Fruit fly (Drosophila melanogaster) whole organism, embryonic: ENCODE data around the gene Sbds.

ENCODE experiments used
- Aef1 ChIP-seq: fragments of 200-800 bp; sonication (Bioruptor generic); IDR thresholded peaks from 3 replicates; pipeline ENCODE4 v1.3.6; 2022; ENCODE audit warnings: missing biosample characterization, missing genetic modification characterization
- CG11247 ChIP-seq: fragments of 200-800 bp; sonication (Bioruptor generic); IDR thresholded peaks from 2 replicates; pipeline ENCODE4 v1.3.6; 2022; ENCODE audit warnings: missing biosample characterization, missing genetic modification characterization
- CG11723 ChIP-seq: fragments of 200-800 bp; sonication (Bioruptor generic); optimal IDR thresholded peaks from 2 replicates; lab custom pipeline; 2017; ENCODE audit warnings: missing biosample characterization, mild to moderate bottlenecking, missing genetic modification characterization
- CG12155 ChIP-seq: fragments of 200-800 bp; sonication (Bioruptor generic); optimal IDR thresholded peaks from 3 replicates; lab custom pipeline; 2016; ENCODE audit warnings: missing biosample characterization, missing genetic modification characterization
- CG12219 ChIP-seq: fragments of 200-800 bp; sonication (Bioruptor generic); optimal IDR thresholded peaks from 3 replicates; lab custom pipeline; 2018; ENCODE audit warnings: missing biosample characterization, mild to moderate bottlenecking, missing genetic modification characterization
- CG13296 ChIP-seq: fragments of 200-800 bp; sonication (Bioruptor generic); optimal IDR thresholded peaks from 3 replicates; lab custom pipeline; 2018; ENCODE audit warnings: missing biosample characterization, mild to moderate bottlenecking, missing genetic modification characterization
- CG14014 ChIP-seq: fragments of 200-800 bp; sonication (Bioruptor generic); IDR thresholded peaks from 2 replicates; pipeline ENCODE4 v1.3.6; 2022; ENCODE audit warnings: missing biosample characterization, missing genetic modification characterization
- CG14965 ChIP-seq: fragments of 200-800 bp; sonication (Bioruptor generic); optimal IDR thresholded peaks from 2 replicates; lab custom pipeline; 2016; ENCODE audit warnings: missing biosample characterization, missing genetic modification characterization, borderline replicate concordance
- CG15269 ChIP-seq: fragments of 200-800 bp; sonication (Bioruptor generic); optimal IDR thresholded peaks from 2 replicates; lab custom pipeline; 2018; ENCODE audit warnings: missing biosample characterization, mild to moderate bottlenecking, missing genetic modification characterization, moderate library complexity
- CG17359 ChIP-seq: fragments of 200-800 bp; sonication (Bioruptor generic); optimal IDR thresholded peaks from 3 replicates; lab custom pipeline; 2018; ENCODE audit warnings: missing biosample characterization, mild to moderate bottlenecking, missing genetic modification characterization, moderate library complexity
- CG2875 ChIP-seq: fragments of 200-800 bp; sonication (Bioruptor generic); optimal IDR thresholded peaks from 2 replicates; lab custom pipeline; 2017; ENCODE audit warnings: missing biosample characterization, mild to moderate bottlenecking, missing genetic modification characterization, missing genetic modification reagents
- CG30403 ChIP-seq: fragments of 200-800 bp; sonication (Bioruptor generic); optimal IDR thresholded peaks from 3 replicates; lab custom pipeline; 2016; ENCODE audit warnings: missing biosample characterization, missing genetic modification characterization
- CG4730 ChIP-seq: fragments of 200-800 bp; sonication (Bioruptor generic); IDR thresholded peaks from 2 replicates; pipeline ENCODE4 v1.3.6; 2022; ENCODE audit warnings: missing biosample characterization, missing genetic modification characterization
- CG6272 ChIP-seq: fragments of 200-800 bp; sonication (Bioruptor generic); IDR thresholded peaks from 2 replicates; pipeline ENCODE4 v1.3.6; 2022; ENCODE audit warnings: missing biosample characterization, missing genetic modification characterization
- CG7786 ChIP-seq: fragments of 200-800 bp; sonication (Bioruptor generic); optimal IDR thresholded peaks from 2 replicates; lab custom pipeline; 2016; ENCODE audit warnings: missing biosample characterization, missing genetic modification characterization
- CG7987 ChIP-seq: fragments of 200-800 bp; sonication (Bioruptor generic); optimal IDR thresholded peaks from 2 replicates; lab custom pipeline; 2018; ENCODE audit warnings: missing biosample characterization, mild to moderate bottlenecking, missing genetic modification characterization, moderate library complexity
- CG8388 ChIP-seq: fragments of 200-800 bp; sonication (Bioruptor generic); optimal IDR thresholded peaks from 2 replicates; lab custom pipeline; 2019; ENCODE audit warnings: missing biosample characterization, mild to moderate bottlenecking, missing genetic modification characterization, moderate library complexity
- CG8478 ChIP-seq: fragments of >200 bp; optimal IDR thresholded peaks from 2 replicates; lab custom pipeline; 2018
- CG8944 ChIP-seq: fragments of 200-800 bp; sonication (Bioruptor generic); optimal IDR thresholded peaks from 3 replicates; lab custom pipeline; 2016; ENCODE audit warnings: missing biosample characterization, missing genetic modification characterization
- CG9727 ChIP-seq: fragments of 200-800 bp; sonication (Bioruptor generic); optimal IDR thresholded peaks from 3 replicates; lab custom pipeline; 2017; ENCODE audit warnings: missing biosample characterization, mild to moderate bottlenecking, missing genetic modification characterization
- Camta ChIP-seq: fragments of 200-800 bp; sonication (Bioruptor generic); optimal IDR thresholded peaks from 2 replicates; lab custom pipeline; 2016; ENCODE audit warnings: missing biosample characterization, missing genetic modification characterization
- Dfd ChIP-seq, 2 experiments: fragments of >200 bp; optimal IDR thresholded peaks; 2 replicates each; lab custom pipeline; 2017; ENCODE audit warnings: missing biosample characterization in 2 of 2, missing genetic modification characterization in 2 of 2
- Doc2 ChIP-seq: fragments of 200-800 bp; sonication (Bioruptor generic); IDR thresholded peaks from 2 replicates; pipeline ENCODE4 v1.3.6; 2022; ENCODE audit warnings: missing biosample characterization, missing genetic modification characterization
- Ets97D ChIP-seq: fragments of 200-800 bp; sonication (Bioruptor generic); optimal IDR thresholded peaks from 3 replicates; lab custom pipeline; 2016; ENCODE audit warnings: missing biosample characterization, missing genetic modification characterization
- Hey ChIP-seq: fragments of 200-800 bp; sonication (Bioruptor generic); optimal IDR thresholded peaks from 3 replicates; lab custom pipeline; 2018; ENCODE audit warnings: missing biosample characterization, mild to moderate bottlenecking, missing genetic modification characterization
- Hr3 ChIP-seq: fragments of 200-800 bp; sonication (Bioruptor generic); optimal IDR thresholded peaks from 3 replicates; lab custom pipeline; 2016; ENCODE audit warnings: missing biosample characterization, missing genetic modification characterization
- Hsf ChIP-seq: fragments of 200-800 bp; sonication (Bioruptor generic); optimal IDR thresholded peaks from 3 replicates; lab custom pipeline; 2016; ENCODE audit warnings: missing biosample characterization, missing genetic modification characterization
- Lpt ChIP-seq: fragments of >200 bp; optimal IDR thresholded peaks from 2 replicates; lab custom pipeline; 2018; ENCODE audit warnings: missing biosample characterization, missing genetic modification characterization
- PHDP ChIP-seq: fragments of 200-800 bp; sonication (Bioruptor generic); optimal IDR thresholded peaks from 3 replicates; lab custom pipeline; 2018; ENCODE audit warnings: missing biosample characterization, mild to moderate bottlenecking, missing genetic modification characterization, moderate library complexity
- Xbp1 ChIP-seq: fragments of 200-800 bp; sonication (Bioruptor generic); optimal IDR thresholded peaks from 3 replicates; lab custom pipeline; 2016; ENCODE audit warnings: missing biosample characterization, mild to moderate bottlenecking, missing genetic modification characterization
- ac ChIP-seq: fragments of 200-800 bp; sonication (Bioruptor generic); optimal IDR thresholded peaks from 3 replicates; lab custom pipeline; 2017; ENCODE audit warnings: missing biosample characterization, mild to moderate bottlenecking, missing genetic modification characterization
- bcd ChIP-seq: fragments of 200-800 bp; sonication (Bioruptor generic); optimal IDR thresholded peaks from 2 replicates; lab custom pipeline; 2017; ENCODE audit warnings: missing biosample characterization, mild to moderate bottlenecking, missing genetic modification characterization
- chif ChIP-seq, 2 experiments: fragments of 200-800 bp; sonication (Bioruptor generic); optimal IDR thresholded peaks; 3 replicates each; lab custom pipeline; 2016; ENCODE audit warnings: missing biosample characterization in 2 of 2, missing genetic modification characterization in 2 of 2
- chm ChIP-seq: fragments of 200-800 bp; sonication (Bioruptor generic); IDR thresholded peaks from 2 replicates; pipeline ENCODE4 v1.3.6; 2022; ENCODE audit warnings: missing biosample characterization, missing genetic modification characterization
- dan ChIP-seq: fragments of 200-800 bp; sonication (Bioruptor generic); IDR thresholded peaks from 2 replicates; pipeline ENCODE4 v1.3.6; 2022; ENCODE audit warnings: missing biosample characterization, missing genetic modification characterization
- danr ChIP-seq: fragments of 200-800 bp; sonication (Bioruptor generic); IDR thresholded peaks from 2 replicates; pipeline ENCODE4 v1.3.6; 2022; ENCODE audit warnings: missing biosample characterization, missing genetic modification characterization
- emc ChIP-seq: fragments of 200-800 bp; sonication (Bioruptor generic); optimal IDR thresholded peaks from 2 replicates; lab custom pipeline; 2016; ENCODE audit warnings: missing biosample characterization, missing genetic modification characterization
- fd3F ChIP-seq: fragments of 200-800 bp; sonication (Bioruptor generic); optimal IDR thresholded peaks from 2 replicates; lab custom pipeline; 2018; ENCODE audit warnings: missing biosample characterization, mild to moderate bottlenecking, missing genetic modification characterization, moderate library complexity
- jing ChIP-seq: fragments of 200-800 bp; sonication (Bioruptor generic); optimal IDR thresholded peaks from 2 replicates; lab custom pipeline; 2018; ENCODE audit warnings: missing biosample characterization, mild to moderate bottlenecking, missing genetic modification characterization
- knrl ChIP-seq: fragments of 200-800 bp; sonication (Bioruptor generic); IDR thresholded peaks from 3 replicates; pipeline ENCODE4 v1.3.6; 2022; ENCODE audit warnings: missing biosample characterization, missing genetic modification characterization; ENCODE audit not compliant: partially characterized antibody
- lab ChIP-seq: fragments of 200-800 bp; sonication (Bioruptor generic); optimal IDR thresholded peaks from 3 replicates; lab custom pipeline; 2017; ENCODE audit warnings: missing biosample characterization, missing genetic modification characterization, mild to moderate bottlenecking, moderate library complexity, missing genetic modification reagents
- nom ChIP-seq: fragments of 200-800 bp; sonication (Bioruptor generic); optimal IDR thresholded peaks from 2 replicates; lab custom pipeline; 2017; ENCODE audit warnings: missing biosample characterization, missing genetic modification characterization, mild to moderate bottlenecking, moderate library complexity, missing genetic modification reagents
- odd ChIP-seq: fragments of 200-800 bp; sonication (Bioruptor generic); optimal IDR thresholded peaks from 2 replicates; lab custom pipeline; 2017; ENCODE audit warnings: missing biosample characterization, mild to moderate bottlenecking, missing genetic modification characterization
- org-1 ChIP-seq: fragments of 200-800 bp; sonication (Bioruptor generic); optimal IDR thresholded peaks from 2 replicates; lab custom pipeline; 2017; ENCODE audit warnings: missing biosample characterization, missing genetic modification characterization
- otp ChIP-seq: fragments of 200-800 bp; sonication (Bioruptor generic); IDR thresholded peaks from 3 replicates; pipeline ENCODE4, ENCODE4 v1.3.6; 2022; ENCODE audit warnings: missing biosample characterization, missing genetic modification characterization
- psq ChIP-seq: fragments of 200-800 bp; sonication (Bioruptor generic); optimal IDR thresholded peaks from 2 replicates; lab custom pipeline; 2017; ENCODE audit warnings: missing biosample characterization, missing genetic modification characterization
- rib ChIP-seq: fragments of 200-800 bp; sonication (Bioruptor generic); IDR thresholded peaks from 2 replicates; pipeline ENCODE4 v1.3.6; 2022; ENCODE audit warnings: missing biosample characterization, missing genetic modification characterization
- salm ChIP-seq: fragments of 200-800 bp; sonication (Bioruptor generic); optimal IDR thresholded peaks from 2 replicates; lab custom pipeline; 2018; ENCODE audit warnings: missing biosample characterization, mild to moderate bottlenecking, missing genetic modification characterization
- sd ChIP-seq: fragments of 200-800 bp; sonication (Bioruptor generic); optimal IDR thresholded peaks from 3 replicates; lab custom pipeline; 2018; ENCODE audit warnings: missing biosample characterization, mild to moderate bottlenecking, missing genetic modification characterization, moderate library complexity
- toy ChIP-seq: fragments of 200-800 bp; sonication (Bioruptor generic); IDR thresholded peaks from 2 replicates; pipeline ENCODE4 v1.3.6; 2022; ENCODE audit warnings: missing biosample characterization, missing genetic modification characterization
- zen2 ChIP-seq: fragments of 200-800 bp; sonication (Bioruptor generic); IDR thresholded peaks from 3 replicates; pipeline ENCODE4 v1.3.6; 2022; ENCODE audit warnings: missing biosample characterization, missing genetic modification characterization; ENCODE audit not compliant: partially characterized antibody

The Sbds gene

dm6 chr3L:6747127-6747526 is 5.6 kb upstream of the Sbds start (continued):
- TF ChIP-seq Doc2 (GFP tag; lab: Robert Waterston, UW) (no peak), CG14014 (GFP tag; lab: Robert Waterston, UW) (peak; percentile 73), Camta (GFP tag; lab: Kevin White, UChicago) (peak; percentile 3), CG8388 (GFP tag; lab: Kevin White, UChicago) (peak; percentile 18), toy (GFP tag; lab: Robert Waterston, UW) (peak; percentile 27; the same call in 1 of the 2 replicates), CG30403 (GFP tag; lab: Kevin White, UChicago) (peak; percentile 55), Aef1 (GFP tag; lab: Robert Waterston, UW) (peak; percentile 30; the same call in 1 of the 3 replicates), CG7786 (GFP tag; lab: Kevin White, UChicago) (peak; percentile 17), ac (GFP tag; lab: Kevin White, UChicago) (no peak), Xbp1 (peak; percentile 66), jing (GFP tag; lab: Kevin White, UChicago) (no peak), bcd (GFP tag; lab: Kevin White, UChicago) (peak; percentile 35), odd (GFP tag; lab: Kevin White, UChicago) (no peak), CG14965 (GFP tag; lab: Kevin White, UChicago) (no peak), Hey (tag; lab: Kevin White, UChicago) (no peak), CG12155 (GFP tag; lab: Kevin White, UChicago) (peak; percentile 14), Dfd (GFP tag; optimal IDR thresholded peaks at IDR 0.05; lab: Kevin White, UChicago) (no peak), CG8478 (lab: Kevin White, UChicago) (no peak), CG11723 (GFP tag; lab: Kevin White, UChicago) (peak; percentile 28), CG7987 (GFP tag; lab: Kevin White, UChicago) (peak; percentile 28), PHDP (tag; lab: Kevin White, UChicago) (peak; percentile 40), sd (tag; lab: Kevin White, UChicago) (peak; percentile 93), CG4730 (no peak), CG6272 (GFP tag; lab: Robert Waterston, UW) (peak; percentile 55; the same call in 1 of the 2 replicates), CG8944 (peak; percentile 48), dan (GFP tag; lab: Robert Waterston, UW) (no peak), psq (GFP tag; lab: Kevin White, UChicago) (peak; percentile 85), chif (GFP tag; optimal IDR thresholded peaks at IDR 0.05; lab: Kevin White, UChicago) (peak in 1 of 2 experiments; percentile 40), CG17359 (tag; lab: Kevin White, UChicago) (peak; percentile 36), fd3F (GFP tag; lab: Kevin White, UChicago) (peak; percentile 16), Hr3 (peak; percentile 50), knrl (GFP tag; lab: Robert Waterston, UW) (peak; percentile 38; the same call in 1 of the 3 replicates), salm (tag; lab: Kevin White, UChicago) (no peak), CG11247 (GFP tag; lab: Robert Waterston, UW) (peak; percentile 52; the same call in 1 of the 2 replicates), CG13296 (GFP tag; lab: Kevin White, UChicago) (peak; percentile 33), Hsf (GFP tag; lab: Kevin White, UChicago) (peak; percentile 55), nom (GFP tag; lab: Kevin White, UChicago) (peak; percentile 21), lab (peak; percentile 43), CG15269 (tag; lab: Kevin White, UChicago) (peak; percentile 39), otp (GFP tag; lab: Robert Waterston, UW) (peak; percentile 61; the same call in 1 of the 3 replicates), CG9727 (GFP tag; lab: Kevin White, UChicago) (peak; percentile 26), CG12219 (GFP tag; lab: Kevin White, UChicago) (no peak), rib (GFP tag; lab: Robert Waterston, UW) (peak; percentile 75), CG2875 (no peak), danr (no peak), org-1 (GFP tag; lab: Kevin White, UChicago) (no peak), Ets97D (GFP tag; lab: Kevin White, UChicago) (peak; percentile 59), emc (GFP tag; lab: Kevin White, UChicago) (no peak), zen2 (GFP tag; lab: Robert Waterston, UW) (no peak), chm (GFP tag; lab: Robert Waterston, UW) (0 out of 2 replicates have a peak, but pooled peaks have one; percentile 56), Lpt (GFP tag; lab: Kevin White, UChicago) (no peak)
